Fruit fly (Drosophila melanogaster) whole organism, embryonic: ENCODE results near the gene Tmep.

Experiments
- Antp ChIP-seq: fragments of 200-800 bp; sonication (Bioruptor generic); optimal IDR thresholded peaks from 3 replicates; lab custom pipeline; 2016; ENCODE audit warnings: missing biosample characterization, missing genetic modification characterization
- Atf3 ChIP-seq: fragments of 200-800 bp; sonication (Bioruptor generic); optimal IDR thresholded peaks from 3 replicates; lab custom pipeline; 2016; ENCODE audit warnings: missing biosample characterization, missing genetic modification characterization
- Awh ChIP-seq: fragments of 200-800 bp; sonication (Bioruptor generic); IDR thresholded peaks from 2 replicates; pipeline ENCODE4, ENCODE4 v1.3.6; 2022; ENCODE audit warnings: missing biosample characterization, missing genetic modification characterization
- Blimp-1 ChIP-seq: fragments of 200-800 bp; sonication (Bioruptor generic); optimal IDR thresholded peaks from 3 replicates; lab custom pipeline; 2018; ENCODE audit warnings: missing biosample characterization, missing genetic modification characterization, mild to moderate bottlenecking, moderate library complexity, missing genetic modification reagents
- CG10274 ChIP-seq: fragments of 200-800 bp; sonication (Bioruptor generic); optimal IDR thresholded peaks from 3 replicates; lab custom pipeline; 2017; ENCODE audit warnings: missing biosample characterization, mild to moderate bottlenecking, missing genetic modification characterization
- CG11093 ChIP-seq: fragments of 200-800 bp; sonication (Bioruptor generic); IDR thresholded peaks from 3 replicates; pipeline ENCODE4 v1.3.6; 2022; ENCODE audit warnings: missing biosample characterization, missing genetic modification characterization
- CG12236 ChIP-seq: fragments of 200-800 bp; sonication (Bioruptor generic); optimal IDR thresholded peaks from 2 replicates; lab custom pipeline; 2016; ENCODE audit warnings: missing biosample characterization, missing genetic modification characterization
- CG1603 ChIP-seq: fragments of 200-800 bp; sonication (Bioruptor generic); optimal IDR thresholded peaks from 2 replicates; lab custom pipeline; 2019; ENCODE audit warnings: missing biosample characterization, mild to moderate bottlenecking, missing genetic modification characterization, moderate library complexity
- CG16815 ChIP-seq: fragments of 200-800 bp; sonication (Bioruptor generic); optimal IDR thresholded peaks from 3 replicates; lab custom pipeline; 2017; ENCODE audit warnings: missing biosample characterization, mild to moderate bottlenecking, missing genetic modification characterization
- CG17361 ChIP-seq: fragments of 200-800 bp; sonication (Bioruptor generic); IDR thresholded peaks from 3 replicates; pipeline ENCODE4 v1.3.6; 2022; ENCODE audit warnings: missing biosample characterization, missing genetic modification characterization
- CG17385 ChIP-seq: fragments of 200-800 bp; sonication (Bioruptor generic); optimal IDR thresholded peaks from 3 replicates; lab custom pipeline; 2018; ENCODE audit warnings: missing biosample characterization, mild to moderate bottlenecking, missing genetic modification characterization
- CG1792 ChIP-seq: fragments of 200-800 bp; sonication (Bioruptor generic); optimal IDR thresholded peaks from 2 replicates; lab custom pipeline; 2016; ENCODE audit warnings: missing biosample characterization, missing genetic modification characterization
- CG2116 ChIP-seq: fragments of 200-800 bp; sonication (Bioruptor generic); optimal IDR thresholded peaks from 3 replicates; lab custom pipeline; 2018; ENCODE audit warnings: missing biosample characterization, mild to moderate bottlenecking, missing genetic modification characterization
- CG2712 ChIP-seq: fragments of 200-800 bp; optimal IDR thresholded peaks from 3 replicates; lab custom pipeline; 2019; ENCODE audit warnings: missing biosample characterization, mild to moderate bottlenecking, missing genetic modification characterization, moderate library complexity
- CG3838 ChIP-seq: fragments of 200-800 bp; sonication (Bioruptor generic); optimal IDR thresholded peaks from 3 replicates; lab custom pipeline; 2016; ENCODE audit warnings: missing biosample characterization, missing genetic modification characterization
- CG6175 ChIP-seq: fragments of 200-800 bp; sonication (Bioruptor generic); IDR thresholded peaks from 3 replicates; pipeline ENCODE4 v1.3.6; 2022; ENCODE audit warnings: missing biosample characterization, missing genetic modification characterization
- CG7786 ChIP-seq: fragments of 200-800 bp; sonication (Bioruptor generic); optimal IDR thresholded peaks from 2 replicates; lab custom pipeline; 2016; ENCODE audit warnings: missing biosample characterization, missing genetic modification characterization
- CG7928 ChIP-seq: fragments of 200-800 bp; sonication (Bioruptor generic); optimal IDR thresholded peaks from 2 replicates; lab custom pipeline; 2017; ENCODE audit warnings: missing biosample characterization, mild to moderate bottlenecking, missing genetic modification characterization
- CG9817 ChIP-seq: fragments of 200-800 bp; sonication (Bioruptor generic); optimal IDR thresholded peaks from 2 replicates; lab custom pipeline; 2018; ENCODE audit warnings: missing biosample characterization, mild to moderate bottlenecking, missing genetic modification characterization, moderate library complexity
- CG9932 ChIP-seq: fragments of 200-800 bp; sonication (Bioruptor generic); IDR thresholded peaks from 2 replicates; pipeline ENCODE4 v1.3.6; 2022; ENCODE audit warnings: missing biosample characterization, missing genetic modification characterization
- CkIIα-i1 ChIP-seq: fragments of 200-800 bp; sonication (Bioruptor generic); IDR thresholded peaks from 2 replicates; pipeline ENCODE4 v1.3.6; 2022; ENCODE audit warnings: missing biosample characterization, missing genetic modification characterization
- Dbx ChIP-seq: fragments of 200-800 bp; sonication (Bioruptor generic); IDR thresholded peaks from 3 replicates; pipeline ENCODE4 v1.3.6; 2022; ENCODE audit warnings: missing biosample characterization, missing genetic modification characterization
- Dfd ChIP-seq, 2 experiments: fragments of >200 bp; optimal IDR thresholded peaks; 2 replicates each; lab custom pipeline; 2017; ENCODE audit warnings: missing biosample characterization in 2 of 2, missing genetic modification characterization in 2 of 2
- Dll ChIP-seq: fragments of 200-800 bp; sonication (Bioruptor generic); IDR thresholded peaks from 4 replicates; pipeline ENCODE4 v1.3.6; 2022; ENCODE audit warnings: missing biosample characterization, missing genetic modification characterization; ENCODE audit not compliant: partially characterized antibody
- Eip74EF ChIP-seq, 2 experiments: fragments of 200-800 bp in 1 of 2; fragments of >200 bp in 1 of 2; sonication (Bioruptor generic) in 1 of 2; optimal IDR thresholded peaks; 2 replicates each; lab custom pipeline; 2017 to 2019; ENCODE audit warnings: missing biosample characterization in 2 of 2, missing genetic modification characterization in 2 of 2, mild to moderate bottlenecking in 1 of 2, moderate library complexity in 1 of 2
- H15 ChIP-seq: fragments of 200-800 bp; sonication (Bioruptor generic); IDR thresholded peaks from 3 replicates; pipeline ENCODE4 v1.3.6; 2022; ENCODE audit warnings: missing biosample characterization, missing genetic modification characterization
- H2.0 ChIP-seq: fragments of 200-800 bp; sonication (Bioruptor generic); IDR thresholded peaks from 2 replicates; pipeline ENCODE4 v1.3.6; 2022; ENCODE audit warnings: missing biosample characterization, missing genetic modification characterization
- HLH3B ChIP-seq: fragments of 200-800 bp; sonication (Bioruptor generic); IDR thresholded peaks from 2 replicates; pipeline ENCODE4 v1.3.6; 2022; ENCODE audit warnings: missing biosample characterization, missing genetic modification characterization
- Hand ChIP-seq: fragments of 200-800 bp; sonication (Bioruptor generic); optimal IDR thresholded peaks from 2 replicates; lab custom pipeline; 2017; ENCODE audit warnings: mild to moderate bottlenecking, missing biosample characterization, missing genetic modification reagents, missing genetic modification characterization
- Hsf ChIP-seq: fragments of 200-800 bp; sonication (Bioruptor generic); optimal IDR thresholded peaks from 3 replicates; lab custom pipeline; 2016; ENCODE audit warnings: missing biosample characterization, missing genetic modification characterization
- PHDP ChIP-seq: fragments of 200-800 bp; sonication (Bioruptor generic); optimal IDR thresholded peaks from 3 replicates; lab custom pipeline; 2018; ENCODE audit warnings: missing biosample characterization, mild to moderate bottlenecking, missing genetic modification characterization, moderate library complexity
- Sox100B ChIP-seq: fragments of 200-800 bp; sonication (Bioruptor generic); optimal IDR thresholded peaks from 3 replicates; lab custom pipeline; 2018; ENCODE audit warnings: missing biosample characterization, mild to moderate bottlenecking, missing genetic modification characterization
- YL-1 ChIP-seq: fragments of 200-800 bp; sonication (Bioruptor generic); optimal IDR thresholded peaks from 3 replicates; lab custom pipeline; 2017; ENCODE audit warnings: missing biosample characterization, mild to moderate bottlenecking, missing genetic modification characterization
- ase ChIP-seq: fragments of 200-800 bp; sonication (Bioruptor generic); IDR thresholded peaks from 3 replicates; pipeline ENCODE4 v1.3.6; 2022; ENCODE audit warnings: missing biosample characterization, missing genetic modification characterization
- ato ChIP-seq: fragments of 200-800 bp; sonication (Bioruptor generic); IDR thresholded peaks from 2 replicates; pipeline ENCODE4 v1.3.6; 2022; ENCODE audit warnings: missing biosample characterization, missing genetic modification characterization; ENCODE audit not compliant: partially characterized antibody
- bab2 ChIP-seq: fragments of 200-800 bp; sonication (Bioruptor generic); optimal IDR thresholded peaks from 2 replicates; lab custom pipeline; 2016; ENCODE audit warnings: missing biosample characterization, missing genetic modification characterization
- cas ChIP-seq: fragments of 200-800 bp; sonication (Bioruptor generic); IDR thresholded peaks from 2 replicates; pipeline ENCODE4 v1.3.6; 2022; ENCODE audit warnings: missing biosample characterization, missing genetic modification characterization
- dmrt99B ChIP-seq: fragments of 200-800 bp; sonication (Bioruptor generic); optimal IDR thresholded peaks from 2 replicates; lab custom pipeline; 2018; ENCODE audit warnings: missing biosample characterization, mild to moderate bottlenecking, missing genetic modification characterization, moderate library complexity
- gcm ChIP-seq: fragments of 200-800 bp; sonication (Bioruptor generic); optimal IDR thresholded peaks from 2 replicates; lab custom pipeline; 2019; ENCODE audit warnings: missing biosample characterization, mild to moderate bottlenecking, missing genetic modification characterization, moderate library complexity
- gem ChIP-seq: fragments of 200-800 bp; sonication (Bioruptor generic); optimal IDR thresholded peaks from 2 replicates; lab custom pipeline; 2019; ENCODE audit warnings: missing biosample characterization, mild to moderate bottlenecking, missing genetic modification characterization, moderate library complexity
- h ChIP-seq: fragments of >200 bp; optimal IDR thresholded peaks from 2 replicates; lab custom pipeline; 2017
- hb ChIP-seq: fragments of 200-800 bp; sonication (Bioruptor generic); IDR thresholded peaks from 3 replicates; pipeline ENCODE4 v1.3.6; 2022; ENCODE audit warnings: missing biosample characterization, missing genetic modification characterization; ENCODE audit not compliant: partially characterized antibody
- mam ChIP-seq: fragments of 200-800 bp; sonication (Bioruptor generic); optimal IDR thresholded peaks from 3 replicates; lab custom pipeline; 2016; ENCODE audit warnings: missing biosample characterization, missing genetic modification characterization
- nerfin-1 ChIP-seq: fragments of 200-800 bp; sonication (Bioruptor generic); optimal IDR thresholded peaks from 3 replicates; lab custom pipeline; 2019; ENCODE audit warnings: missing biosample characterization, mild to moderate bottlenecking, missing genetic modification characterization, moderate library complexity
- nom ChIP-seq: fragments of 200-800 bp; sonication (Bioruptor generic); optimal IDR thresholded peaks from 2 replicates; lab custom pipeline; 2017; ENCODE audit warnings: missing biosample characterization, missing genetic modification characterization, mild to moderate bottlenecking, moderate library complexity, missing genetic modification reagents
- oc ChIP-seq: fragments of 200-800 bp; sonication (Bioruptor generic); optimal IDR thresholded peaks from 2 replicates; lab custom pipeline; 2018; ENCODE audit warnings: missing biosample characterization, mild to moderate bottlenecking, missing genetic modification characterization, moderate library complexity
- ranshi ChIP-seq: fragments of 200-800 bp; sonication (Bioruptor generic); IDR thresholded peaks from 2 replicates; pipeline ENCODE4 v1.3.6; 2022; ENCODE audit warnings: missing biosample characterization, missing genetic modification characterization
- sens-2 ChIP-seq: fragments of 200-800 bp; sonication (Bioruptor generic); IDR thresholded peaks from 2 replicates; pipeline ENCODE4 v1.3.6; 2022; ENCODE audit warnings: missing biosample characterization, missing genetic modification characterization
- seq ChIP-seq: fragments of 200-800 bp; sonication (Bioruptor generic); IDR thresholded peaks from 2 replicates; pipeline ENCODE4 v1.3.6; 2022; ENCODE audit warnings: missing biosample characterization, missing genetic modification characterization
- sr ChIP-seq: fragments of 200-800 bp; sonication (Bioruptor generic); IDR thresholded peaks from 3 replicates; pipeline ENCODE4 v1.3.6; 2022; ENCODE audit warnings: missing biosample characterization, missing genetic modification characterization

The Tmep gene

DNA sequence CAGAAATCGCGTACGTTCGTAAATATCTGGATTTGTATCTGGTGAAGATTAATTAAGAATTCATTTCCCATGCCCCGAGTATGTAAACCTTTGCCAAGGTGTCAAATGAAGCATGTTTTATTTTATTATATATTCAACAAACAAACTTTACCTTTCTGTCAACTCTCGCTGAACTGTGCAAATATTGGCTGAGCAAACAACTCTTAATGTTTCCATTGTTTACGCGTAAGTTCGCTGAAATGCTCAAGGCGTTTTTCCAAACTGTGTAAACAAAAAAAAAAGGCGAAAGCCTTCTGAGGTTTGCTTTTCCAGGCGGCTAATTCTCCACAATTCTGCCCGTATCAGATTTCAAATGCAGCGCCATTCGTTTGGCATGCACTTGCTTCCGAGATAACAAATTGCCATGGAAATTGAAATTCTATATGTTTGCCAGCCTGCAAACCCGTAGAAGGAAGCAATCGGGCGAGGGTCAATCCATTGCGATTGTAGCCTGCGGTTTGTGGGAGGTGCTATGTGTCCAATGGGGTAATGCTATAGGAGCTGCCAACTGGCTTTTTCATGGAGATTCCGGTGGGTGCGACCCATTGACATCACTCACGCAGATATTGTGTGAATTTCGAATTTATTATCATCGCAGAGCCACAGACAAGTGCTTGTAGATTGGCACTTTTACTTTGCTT, 22.9 kb downstream of the Tmep start (continued):
- no peak for TF ChIP-seq dmrt99B (tag; lab: Kevin White, UChicago)
- TF ChIP-seq Hand (GFP tag; lab: Kevin White, UChicago) = peak; percentile 74
- TF ChIP-seq Awh (GFP tag; lab: Robert Waterston, UW) = peak; percentile 61; the same call in 1 of the 2 replicates
- no peak for TF ChIP-seq ato (GFP tag; lab: Robert Waterston, UW)
- peak; percentile 68 for TF ChIP-seq CG9932 (GFP tag; lab: Robert Waterston, UW)
- peak; percentile 44 for TF ChIP-seq YL-1 (GFP tag; lab: Kevin White, UChicago)
- TF ChIP-seq CG10274 = peak; percentile 71
- TF ChIP-seq ranshi (GFP tag; lab: Robert Waterston, UW) = peak; percentile 55; the same call in 1 of the 2 replicates
- TF ChIP-seq CG16815 (GFP tag; lab: Kevin White, UChicago) = no peak
- peak; percentile 87; the same call in 2 of the 3 replicates for TF ChIP-seq Dbx (GFP tag; lab: Robert Waterston, UW)
- TF ChIP-seq ase (GFP tag; lab: Robert Waterston, UW) = no peak; the same call in 2 of the 3 replicates
- TF ChIP-seq Hsf = peak; percentile 25
- TF ChIP-seq HLH3B = peak; percentile 27; the same call in 1 of the 2 replicates
- TF ChIP-seq CG6175 = peak; percentile 26; the same call in 1 of the 3 replicates
- no peak for TF ChIP-seq cas (GFP tag; lab: Robert Waterston, UW)
- no peak for TF ChIP-seq CG1603 (tag; lab: Kevin White, UChicago)
- TF ChIP-seq Atf3 = no peak
- peak; percentile 10 for TF ChIP-seq CG3838 (GFP tag; lab: Kevin White, UChicago)
- TF ChIP-seq CG7786 (GFP tag; lab: Kevin White, UChicago) = peak; percentile 38
- TF ChIP-seq Dll (GFP tag; lab: Robert Waterston, UW) = no peak
- peak; percentile 64 for TF ChIP-seq CG7928 (GFP tag; lab: Kevin White, UChicago)
- TF ChIP-seq CkIIα-i1 = no peak
- TF ChIP-seq sr = no peak
- TF ChIP-seq H2.0 (GFP tag; lab: Robert Waterston, UW) = no peak
- TF ChIP-seq nom (GFP tag; lab: Kevin White, UChicago) = peak; percentile 85
- peak; percentile 62 for TF ChIP-seq Blimp-1 (GFP tag; lab: Kevin White, UChicago)
- no peak for TF ChIP-seq gem (tag; lab: Kevin White, UChicago)
- TF ChIP-seq oc = no peak
- no peak for TF ChIP-seq Sox100B (GFP tag; lab: Kevin White, UChicago)
- peak; percentile 71; the same call in 1 of the 2 replicates for TF ChIP-seq seq (GFP tag; lab: Robert Waterston, UW)
- no peak for TF ChIP-seq CG2712 (tag; lab: Kevin White, UChicago)
- peak in 1 of 2 experiments; percentile 46 for TF ChIP-seq Eip74EF (GFP tag; optimal IDR thresholded peaks at IDR 0.05; lab: Kevin White, UChicago)
- no peak for TF ChIP-seq hb (GFP tag; lab: Robert Waterston, UW)
- peak; percentile 78 for TF ChIP-seq CG9817 (tag; lab: Kevin White, UChicago)
- peak; percentile 87 for TF ChIP-seq PHDP (tag; lab: Kevin White, UChicago)
- no peak for TF ChIP-seq H15 (GFP tag; lab: Robert Waterston, UW)
- TF ChIP-seq h (lab: Kevin White, UChicago) = no peak
- TF ChIP-seq nerfin-1 (tag; lab: Kevin White, UChicago) = peak; percentile 26
- TF ChIP-seq mam (GFP tag; lab: Kevin White, UChicago) = peak; percentile 62
- TF ChIP-seq sens-2 (GFP tag; lab: Robert Waterston, UW) = no peak
- TF ChIP-seq Antp = no peak
- TF ChIP-seq CG2116 (GFP tag; lab: Kevin White, UChicago) = peak; percentile 32
- TF ChIP-seq bab2 = peak; percentile 63
- no peak for TF ChIP-seq CG12236 (GFP tag; lab: Kevin White, UChicago)
- TF ChIP-seq CG11093 (GFP tag; lab: Robert Waterston, UW) = no peak
- TF ChIP-seq CG17385 (GFP tag; lab: Kevin White, UChicago) = peak; percentile 59
- no peak for TF ChIP-seq gcm (GFP tag; lab: Kevin White, UChicago)
- no peak for TF ChIP-seq CG17361 (GFP tag; lab: Robert Waterston, UW)
- TF ChIP-seq Dfd (GFP tag; optimal IDR thresholded peaks at IDR 0.05; lab: Kevin White, UChicago) = no peak
- TF ChIP-seq CG1792 = peak; percentile 78
